Fruit fly (Drosophila melanogaster): ENCODE results near the gene Pmi.

The Pmi gene

dm6 chr3L:5770817-5771425 lies 8.9 kb upstream of the Pmi start (continued):
- TF ChIP-seq pdm3 (GFP tag; optimal IDR thresholded peaks at IDR 0.05) = no peak
- TF ChIP-seq Ets21C (GFP tag; optimal IDR thresholded peaks at IDR 0.05) = no peak
- peak; percentile 89 for TF ChIP-seq lz (GFP tag; optimal IDR thresholded peaks at IDR 0.05)
- TF ChIP-seq Eip93F (GFP tag; optimal IDR thresholded peaks at IDR 0.05) = peak; percentile 55
- TF ChIP-seq CG8119 (GFP tag; IDR thresholded peaks at IDR 0.05) = peak; percentile 82
- peak; percentile 88 for TF ChIP-seq CG31627 (GFP tag; optimal IDR thresholded peaks at IDR 0.05)
- peak; percentile 93 for TF ChIP-seq svp (GFP tag)
- TF ChIP-seq Ets96B (tag; optimal IDR thresholded peaks at IDR 0.05) = peak; percentile 82
- TF ChIP-seq Lpt (GFP tag; optimal IDR thresholded peaks at IDR 0.05) = peak; percentile 67
- TF ChIP-seq CG8632 (GFP tag; optimal IDR thresholded peaks at IDR 0.05) = peak; percentile 86
- no peak for TF ChIP-seq OdsH (GFP tag; optimal IDR thresholded peaks at IDR 0.05)

- TF ChIP-seq svp (GFP tag) = peak; percentile 98
- no peak for TF ChIP-seq salr (GFP tag; optimal IDR thresholded peaks at IDR 0.05)
- no peak for TF ChIP-seq CG6163 (GFP tag; IDR thresholded peaks at IDR 0.05)
- no peak for TF ChIP-seq CG4318 (GFP tag; optimal IDR thresholded peaks at IDR 0.05)
- no peak for TF ChIP-seq CG32006 (GFP tag; optimal IDR thresholded peaks at IDR 0.05)
Measured at dm6 chr3L:5774782-5775181, 5.1 kb upstream of the Pmi start.

- no peak for TF ChIP-seq Gug (GFP tag; IDR thresholded peaks at IDR 0.05)
Measured at dm6 chr3L:5777114-5777513, 2.7 kb upstream of the Pmi start, which contains the start of gene vito. vito (minus strand) TSS chr3L:5777333.

dm6 chr3L:5785237-5786062 lies 5.6 kb downstream of the Pmi start:
- TF ChIP-seq fkh (GFP tag; optimal IDR thresholded peaks at IDR 0.05) (peak; percentile 44), Eip78C (GFP tag) (peak; percentile 65), CG8119 (GFP tag; IDR thresholded peaks at IDR 0.05) (peak; percentile 29; the same call in 1 of the 3 replicates), topi (GFP tag; optimal IDR thresholded peaks at IDR 0.05) (no peak), vri (GFP tag; optimal IDR thresholded peaks at IDR 0.05) (no peak), CG15336 (GFP tag; IDR thresholded peaks at IDR 0.05) (0 out of 2 replicates have a peak, but pooled peaks have one; percentile 37)

- TF ChIP-seq Met (GFP tag; optimal IDR thresholded peaks at IDR 0.05) (no peak), Blimp-1 (GFP tag; optimal IDR thresholded peaks at IDR 0.05) (peak; percentile 51), dsx (GFP tag; optimal IDR thresholded peaks at IDR 0.05; ENCODE audit: poor library complexity, severe bottlenecking) (no peak), CG6276 (GFP tag; optimal IDR thresholded peaks at IDR 0.05) (no peak)
Measured at dm6 chr3L:5786604-5787003, 6.8 kb downstream of the Pmi start, which contains the start of gene Cralbp. Cralbp (minus strand) TSS chr3L:5786718.

dm6 chr3L:5787476-5787875 lies 7.6 kb downstream of the Pmi start:
- TF ChIP-seq Ets21C (GFP tag; optimal IDR thresholded peaks at IDR 0.05) = no peak
- no peak for TF ChIP-seq ss (GFP tag; optimal IDR thresholded peaks at IDR 0.05)
- no peak for TF ChIP-seq fd59A (GFP tag; optimal IDR thresholded peaks at IDR 0.05)
- no peak for TF ChIP-seq CG6163 (GFP tag; IDR thresholded peaks at IDR 0.05)
- no peak for TF ChIP-seq vri (GFP tag; optimal IDR thresholded peaks at IDR 0.05)
- no peak for TF ChIP-seq pdm3 (GFP tag; optimal IDR thresholded peaks at IDR 0.05)
- TF ChIP-seq net (GFP tag; optimal IDR thresholded peaks at IDR 0.05) = no peak
- TF ChIP-seq Hr4 (GFP tag; optimal IDR thresholded peaks at IDR 0.05) = no peak
- TF ChIP-seq CG6792 (GFP tag; optimal IDR thresholded peaks at IDR 0.05) = no peak
- no peak for TF ChIP-seq Smox (GFP tag; optimal IDR thresholded peaks at IDR 0.05)
- no peak for TF ChIP-seq CG32006 (GFP tag; optimal IDR thresholded peaks at IDR 0.05)
- no peak for TF ChIP-seq topi (GFP tag; optimal IDR thresholded peaks at IDR 0.05)

Measured in whole organism, prepupa.